Worm (Caenorhabditis elegans): ENCODE results near the gene rcan-1.

The rcan-1 gene

DNA sequence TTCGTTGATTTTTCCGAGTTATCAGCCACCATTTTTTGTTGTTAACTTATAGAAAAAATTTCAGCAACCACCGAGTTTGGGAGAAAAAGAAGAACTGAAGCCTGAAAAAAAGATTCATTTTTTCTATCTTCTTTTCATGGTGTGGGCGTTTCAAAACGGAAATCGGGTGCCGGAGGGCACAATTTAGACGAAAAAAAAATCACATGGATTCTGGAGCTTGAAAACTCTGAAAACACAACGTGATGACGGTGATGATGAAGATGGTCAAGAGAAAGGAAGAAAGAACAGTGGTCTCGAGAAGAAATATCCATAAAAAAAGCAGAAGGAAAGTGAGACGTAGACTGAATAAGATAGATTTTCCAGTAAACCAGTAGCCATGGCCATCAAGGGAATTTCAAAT, at the start of gene rcan-1:
TSS of gene rcan-1 (minus strand) at position 101 of the 400 bp plus-strand sequence.
- TF ChIP-seq nhr-11 (tag; optimal IDR thresholded peaks at IDR 0.05) (no peak), peb-1 (tag; optimal IDR thresholded peaks at IDR 0.05) (no peak), nhr-10 (tag; optimal IDR thresholded peaks at IDR 0.05) (no peak), R02D3.7 (tag; optimal IDR thresholded peaks at IDR 0.05) (no peak), nhr-23 (tag; optimal IDR thresholded peaks at IDR 0.05) (no peak), skn-1 (tag; optimal IDR thresholded peaks at IDR 0.05) (no peak)

DNA sequence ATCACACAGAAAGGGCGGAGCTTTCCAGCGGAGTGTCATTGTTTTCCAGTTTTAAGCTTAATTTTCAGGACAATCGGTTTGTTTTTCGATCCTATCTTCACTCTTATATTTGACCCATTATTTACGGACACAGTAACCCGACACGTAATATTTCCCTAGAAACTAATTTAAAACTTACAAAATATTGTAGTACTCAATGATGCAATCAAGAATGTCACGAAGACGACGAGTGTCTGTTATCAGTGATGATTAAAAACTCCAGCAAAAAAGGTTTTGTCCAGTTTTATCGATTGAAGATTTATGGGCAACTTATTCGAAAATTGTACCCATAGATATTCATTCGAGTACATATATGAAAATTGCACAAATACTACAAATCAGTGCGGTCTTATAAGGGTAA, 49.0 kb upstream of the rcan-1 start, which contains the start of gene B0244.17:
TSS of gene B0244.17 (plus strand) at position 301 of the 400 bp plus-strand sequence.
- TF ChIP-seq blmp-1 (tag; optimal IDR thresholded peaks at IDR 0.05; ENCODE audit: insufficient read depth) (no peak), fos-1 (tag; optimal IDR thresholded peaks at IDR 0.05) (peak; percentile 73)

DNA sequence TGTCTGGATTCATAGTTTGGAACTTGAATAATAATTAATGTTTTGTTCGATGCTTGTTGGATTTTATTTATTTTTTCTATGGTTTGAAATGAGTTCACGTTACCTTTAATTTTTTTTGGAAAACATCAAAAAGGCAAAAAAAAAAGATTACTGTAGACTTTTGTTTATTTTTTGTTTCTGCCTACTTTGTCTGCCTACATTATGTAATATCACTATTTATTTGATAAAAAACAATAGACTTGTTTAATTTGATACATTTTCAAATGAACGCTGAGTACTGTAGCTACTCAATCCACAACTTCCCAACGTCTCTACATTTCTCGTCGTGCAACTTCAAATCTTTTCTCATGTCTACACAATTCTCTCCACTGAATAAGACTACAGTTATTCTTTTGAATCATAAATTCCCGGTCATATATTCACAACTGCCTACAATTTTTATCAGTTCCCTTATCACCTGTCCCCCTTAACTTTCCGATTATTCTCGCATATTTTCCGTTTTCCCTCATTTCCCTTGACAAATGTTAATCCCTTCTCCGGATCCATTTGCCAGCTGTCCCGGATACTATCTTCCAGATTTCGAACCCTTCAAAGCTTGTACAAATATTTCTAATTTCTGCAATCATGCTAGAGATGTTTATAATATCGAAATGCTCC, 47.2 kb upstream of the rcan-1 start, which contains the start of the genes B0244.9 and B0244.7:
TSS of gene B0244.9 (minus strand) at position 51 of the 657 bp plus-strand sequence.
TSS of gene B0244.7 (plus strand) at position 522 of the 657 bp plus-strand sequence.
- TF ChIP-seq fos-1 (tag; optimal IDR thresholded peaks at IDR 0.05) (peak; percentile 83), egl-27 (tag; optimal IDR thresholded peaks at IDR 0.05) (no peak)

ce11 chrIII:5730041-5730440, 46.1 kb upstream of the rcan-1 start:
- no peak for TF ChIP-seq unc-39 (tag; optimal IDR thresholded peaks at IDR 0.05)
- no peak for TF ChIP-seq zag-1 (tag; optimal IDR thresholded peaks at IDR 0.05)
- TF ChIP-seq ztf-1 (GFP tag; conservative IDR thresholded peaks at IDR 0.05), result no peak
- TF ChIP-seq mbf-1 (tag; optimal IDR thresholded peaks at IDR 0.05), result no peak
- no peak for TF ChIP-seq sem-4 (tag; optimal IDR thresholded peaks at IDR 0.05)
- no peak for TF ChIP-seq elt-1 (tag; optimal IDR thresholded peaks at IDR 0.05)
- TF ChIP-seq aly-2 (tag; optimal IDR thresholded peaks at IDR 0.05), result no peak
- no peak for TF ChIP-seq fos-1 (tag; optimal IDR thresholded peaks at IDR 0.05)
- no peak for TF ChIP-seq mdl-1 (tag; optimal IDR thresholded peaks at IDR 0.05)
- no peak for TF ChIP-seq nhr-23 (tag; optimal IDR thresholded peaks at IDR 0.05)
- no peak for TF ChIP-seq unc-62 (GFP tag; optimal IDR thresholded peaks at IDR 0.05)
- no peak for TF ChIP-seq gmeb-1 (tag; optimal IDR thresholded peaks at IDR 0.05)
- no peak for TF ChIP-seq nhr-77 (tag; optimal IDR thresholded peaks at IDR 0.05)
- TF ChIP-seq lin-11 (tag; optimal IDR thresholded peaks at IDR 0.05), result no peak
- TF ChIP-seq ama-1 (optimal IDR thresholded peaks at IDR 0.05), result no peak

ce11 chrIII:5729367-5729766, 45.5 kb upstream of the rcan-1 start:
- TF ChIP-seq ztf-11 (tag; optimal IDR thresholded peaks at IDR 0.05) (no peak), peb-1 (tag; optimal IDR thresholded peaks at IDR 0.05) (no peak), gmeb-1 (tag; optimal IDR thresholded peaks at IDR 0.05) (no peak), egl-27 (tag; optimal IDR thresholded peaks at IDR 0.05) (no peak), nhr-6 (tag; optimal IDR thresholded peaks at IDR 0.05) (no peak), F13H6.1 (tag; optimal IDR thresholded peaks at IDR 0.05) (no peak), unc-39 (tag; optimal IDR thresholded peaks at IDR 0.05) (no peak), nhr-129 (tag; optimal IDR thresholded peaks at IDR 0.05) (no peak), alr-1 (tag; optimal IDR thresholded peaks at IDR 0.05) (no peak), sma-3 (GFP tag; optimal IDR thresholded peaks at IDR 0.05) (no peak), ZK546.5 (tag; optimal IDR thresholded peaks at IDR 0.05) (no peak), C34F6.9 (tag; optimal IDR thresholded peaks at IDR 0.05) (no peak), ztf-4 (tag; optimal IDR thresholded peaks at IDR 0.05) (no peak), Y55F3AM.14 (GFP tag; optimal IDR thresholded peaks at IDR 0.05) (no peak), nhr-21 (tag; optimal IDR thresholded peaks at IDR 0.05) (no peak), sem-4 (tag; optimal IDR thresholded peaks at IDR 0.05) (no peak), nhr-237 (tag; optimal IDR thresholded peaks at IDR 0.05) (no peak), snpc-4 (tag; optimal IDR thresholded peaks at IDR 0.05) (no peak), elt-3 (tag; optimal IDR thresholded peaks at IDR 0.05) (no peak)

Data from whole organism, L2 larva.